Fruit fly (Drosophila melanogaster) whole organism, pupa: ENCODE results near the gene CG15882.

Experiments
- CG10348 ChIP-seq: fragments of 200-800 bp; sonication (Bioruptor generic); IDR thresholded peaks from 2 replicates; pipeline ENCODE4 v1.3.6; 2022; ENCODE audit warnings: missing biosample characterization, missing genetic modification characterization
- CG12605 ChIP-seq: fragments of 200-800 bp; sonication (Bioruptor generic); IDR thresholded peaks from 2 replicates; pipeline ENCODE4 v1.3.6; 2022; ENCODE audit warnings: missing biosample characterization, missing genetic modification characterization
- CG13204 ChIP-seq: fragments of 200-800 bp; sonication (Bioruptor generic); optimal IDR thresholded peaks from 2 replicates; lab custom pipeline; 2018; ENCODE audit warnings: missing biosample characterization, mild to moderate bottlenecking, missing genetic modification characterization, moderate library complexity
- CG34367 ChIP-seq: fragments of 200-800 bp; sonication (Bioruptor generic); optimal IDR thresholded peaks from 2 replicates; lab custom pipeline; 2018; ENCODE audit warnings: missing biosample characterization, mild to moderate bottlenecking, missing genetic modification characterization
- CG8159 ChIP-seq: fragments of 200-800 bp; sonication (Bioruptor generic); optimal IDR thresholded peaks from 3 replicates; lab custom pipeline; 2018; ENCODE audit warnings: missing biosample characterization, mild to moderate bottlenecking, missing genetic modification characterization, moderate library complexity
- CG8301 ChIP-seq: fragments of 200-800 bp; sonication (Bioruptor generic); optimal IDR thresholded peaks from 2 replicates; lab custom pipeline; 2018; ENCODE audit warnings: missing biosample characterization, mild to moderate bottlenecking, missing genetic modification characterization
- CG9948 ChIP-seq: fragments of 200-800 bp; sonication (Bioruptor generic); optimal IDR thresholded peaks from 2 replicates; lab custom pipeline; 2018; ENCODE audit warnings: missing biosample characterization, mild to moderate bottlenecking, missing genetic modification characterization, moderate library complexity
- EcR ChIP-seq: fragments of 200-800 bp; sonication (Bioruptor generic); optimal IDR thresholded peaks from 3 replicates; lab custom pipeline; 2019; ENCODE audit warnings: missing biosample characterization, missing genetic modification characterization, mild to moderate bottlenecking, moderate library complexity, missing genetic modification reagents
- Ets98B ChIP-seq: fragments of 200-800 bp; sonication (Bioruptor generic); IDR thresholded peaks from 2 replicates; pipeline ENCODE4 v1.3.6; 2022; ENCODE audit warnings: missing biosample characterization, missing genetic modification characterization
- Pif1A ChIP-seq: fragments of 200-800 bp; sonication (Bioruptor generic); optimal IDR thresholded peaks from 3 replicates; lab custom pipeline; 2016; ENCODE audit warnings: missing biosample characterization, missing genetic modification characterization
- Pif1B ChIP-seq: fragments of 200-800 bp; sonication (Bioruptor generic); optimal IDR thresholded peaks from 3 replicates; lab custom pipeline; 2016; ENCODE audit warnings: missing biosample characterization, missing genetic modification characterization

dm6 chrX:19147939-19148641, 23.9 kb upstream of the CG15882 start:
- no peak for TF ChIP-seq Pif1B (GFP tag; lab: Kevin White, UChicago)
- no peak for TF ChIP-seq CG34367 (tag; lab: Kevin White, UChicago)
- no peak for TF ChIP-seq EcR (GFP tag; lab: Kevin White, UChicago)
- no peak for TF ChIP-seq CG8301 (tag; lab: Kevin White, UChicago)
- TF ChIP-seq CG9948 (tag; lab: Kevin White, UChicago), result no peak
- no peak for TF ChIP-seq Ets98B (GFP tag; lab: Robert Waterston, UW)
- no peak for TF ChIP-seq CG10348 (GFP tag; lab: Robert Waterston, UW)
- TF ChIP-seq CG12605 (GFP tag; lab: Robert Waterston, UW), result no peak
- peak; percentile 40 for TF ChIP-seq Pif1A
- TF ChIP-seq CG8159 (tag; lab: Kevin White, UChicago), result no peak
- no peak for TF ChIP-seq CG13204 (GFP tag; lab: Kevin White, UChicago)
